Fruit fly (Drosophila melanogaster): ENCODE measurements around the gene CG34130.

CG34130 gene

DNA sequence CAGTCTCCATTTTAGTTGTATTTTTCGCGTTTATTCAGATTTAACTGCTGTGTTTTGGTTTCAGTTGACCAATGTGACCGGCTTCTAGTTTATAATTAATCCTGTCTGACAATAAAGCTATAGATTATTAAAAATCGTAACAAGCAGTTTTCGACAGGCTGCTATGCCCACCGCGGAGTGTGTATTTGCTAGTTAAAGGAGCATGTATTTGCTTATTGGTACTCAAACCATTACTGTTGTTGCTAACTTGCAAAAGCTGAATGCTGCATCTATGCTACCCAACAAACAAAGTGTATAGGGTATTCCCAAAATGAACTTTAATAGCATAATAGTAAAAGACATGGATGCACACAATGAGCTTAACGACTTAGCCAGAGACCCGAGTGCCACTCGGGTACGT lies 1.1 kb downstream of the CG34130 start, which contains the start of gene CG6073 (continued):
- no peak for TF ChIP-seq CG15479 (GFP tag; optimal IDR thresholded peaks at IDR 0.05)
- TF ChIP-seq Vsx1 (GFP tag; optimal IDR thresholded peaks at IDR 0.05) = no peak
- TF ChIP-seq Mrtf (GFP tag; IDR thresholded peaks at IDR 0.05) = peak; percentile 57; the same call in 1 of the 3 replicates
- peak; percentile 24 for TF ChIP-seq mirr (GFP tag; optimal IDR thresholded peaks at IDR 0.05)
- TF ChIP-seq B-H2 (GFP tag; optimal IDR thresholded peaks at IDR 0.05) = peak; percentile 52
- no peak for TF ChIP-seq Ravus (GFP tag; IDR thresholded peaks at IDR 0.05)
- TF ChIP-seq nau (GFP tag; optimal IDR thresholded peaks at IDR 0.05) = no peak
- TF ChIP-seq lov (optimal IDR thresholded peaks at IDR 0.05) = no peak
- no peak for TF ChIP-seq lov (GFP tag; IDR thresholded peaks at IDR 0.05)
- TF ChIP-seq crc (GFP tag; optimal IDR thresholded peaks at IDR 0.05) = no peak
- TF ChIP-seq sna (GFP tag; IDR thresholded peaks at IDR 0.05; ENCODE audit: partially characterized antibody) = no peak
- TF ChIP-seq Hr78 (GFP tag; optimal IDR thresholded peaks at IDR 0.05) = no peak
- TF ChIP-seq Side (GFP tag; optimal IDR thresholded peaks at IDR 0.05) = peak; percentile 24
- TF ChIP-seq Nf-YA (GFP tag; IDR thresholded peaks at IDR 0.05) = no peak
- TF ChIP-seq vnd (GFP tag; IDR thresholded peaks at IDR 0.05; ENCODE audit: partially characterized antibody) = no peak
- TF ChIP-seq tin (GFP tag; optimal IDR thresholded peaks at IDR 0.05) = no peak
- TF ChIP-seq CG6854 (GFP tag; optimal IDR thresholded peaks at IDR 0.05) = no peak
- peak; percentile 38 for TF ChIP-seq ind (GFP tag; optimal IDR thresholded peaks at IDR 0.05)
- no peak for TF ChIP-seq cad (GFP tag; optimal IDR thresholded peaks at IDR 0.05)
- TF ChIP-seq CG8765 (GFP tag; IDR thresholded peaks at IDR 0.05) = no peak
- no peak for TF ChIP-seq CG8089 (GFP tag; optimal IDR thresholded peaks at IDR 0.05)
- TF ChIP-seq H2.0 (GFP tag; IDR thresholded peaks at IDR 0.05) = peak; percentile 24; the same call in 1 of the 2 replicates
- TF ChIP-seq CoRest (tag; optimal IDR thresholded peaks at IDR 0.05) = peak; percentile 73
- no peak for TF ChIP-seq Six4 (GFP tag; optimal IDR thresholded peaks at IDR 0.05)
- TF ChIP-seq shn (GFP tag; optimal IDR thresholded peaks at IDR 0.05) = peak; percentile 66
- peak; percentile 56 for TF ChIP-seq CG1647 (GFP tag; optimal IDR thresholded peaks at IDR 0.05)
- TF ChIP-seq CG33213 (GFP tag; optimal IDR thresholded peaks at IDR 0.05) = peak; percentile 95
- no peak for TF ChIP-seq CG4707 (GFP tag; optimal IDR thresholded peaks at IDR 0.05)
- TF ChIP-seq sens (GFP tag) = peak; percentile 82
- TF ChIP-seq nerfin-1 (tag; optimal IDR thresholded peaks at IDR 0.05) = no peak
- TF ChIP-seq CHES-1-like (GFP tag; optimal IDR thresholded peaks at IDR 0.05) = peak; percentile 83
- TF ChIP-seq Hsf (GFP tag; optimal IDR thresholded peaks at IDR 0.05) = peak; percentile 47
- TF ChIP-seq CG3847 (GFP tag; IDR thresholded peaks at IDR 0.05) = peak; percentile 81
- peak; percentile 26 for TF ChIP-seq CG2116 (GFP tag; optimal IDR thresholded peaks at IDR 0.05)
- TF ChIP-seq CG31388 (GFP tag; optimal IDR thresholded peaks at IDR 0.05) = no peak
- TF ChIP-seq CG18764 (GFP tag; optimal IDR thresholded peaks at IDR 0.05) = no peak
- TF ChIP-seq CG9932 (GFP tag; IDR thresholded peaks at IDR 0.05) = peak; percentile 73
- no peak for TF ChIP-seq CG34224 (GFP tag; IDR thresholded peaks at IDR 0.05; ENCODE audit: partially characterized antibody)
- TF ChIP-seq HLH54F (GFP tag; optimal IDR thresholded peaks at IDR 0.05) = peak; percentile 62
- TF ChIP-seq otp (GFP tag; IDR thresholded peaks at IDR 0.05) = 0 out of 3 replicates have a peak, but pooled peaks have one; percentile 35
- TF ChIP-seq eve (GFP tag; optimal IDR thresholded peaks at IDR 0.05) = peak in 1 of 2 experiments; percentile 54
- peak; percentile 20 for TF ChIP-seq Scr (GFP tag; IDR thresholded peaks at IDR 0.05; ENCODE audit: partially characterized antibody)
- peak; percentile 56 for TF ChIP-seq BEAF-32 (GFP tag; optimal IDR thresholded peaks at IDR 0.05)
- TF ChIP-seq mam (GFP tag; optimal IDR thresholded peaks at IDR 0.05) = peak; percentile 59
- TF ChIP-seq Med (GFP tag) = peak; percentile 92
- peak; percentile 64 for TF ChIP-seq CG7786 (GFP tag; optimal IDR thresholded peaks at IDR 0.05)
- no peak for TF ChIP-seq usp (GFP tag; optimal IDR thresholded peaks at IDR 0.05)
- no peak for TF ChIP-seq CG12391 (tag; optimal IDR thresholded peaks at IDR 0.05)
- peak; percentile 9 to 12 for TF ChIP-seq Hr51 (GFP tag; optimal IDR thresholded peaks at IDR 0.05)
- peak; percentile 98 for TF ChIP-seq Ets65A (GFP tag)
- TF ChIP-seq rib (GFP tag; IDR thresholded peaks at IDR 0.05) = no peak

Data from whole organism, embryonic.